Worm (Caenorhabditis elegans): ENCODE results near the gene C25E10.10.

DNA sequence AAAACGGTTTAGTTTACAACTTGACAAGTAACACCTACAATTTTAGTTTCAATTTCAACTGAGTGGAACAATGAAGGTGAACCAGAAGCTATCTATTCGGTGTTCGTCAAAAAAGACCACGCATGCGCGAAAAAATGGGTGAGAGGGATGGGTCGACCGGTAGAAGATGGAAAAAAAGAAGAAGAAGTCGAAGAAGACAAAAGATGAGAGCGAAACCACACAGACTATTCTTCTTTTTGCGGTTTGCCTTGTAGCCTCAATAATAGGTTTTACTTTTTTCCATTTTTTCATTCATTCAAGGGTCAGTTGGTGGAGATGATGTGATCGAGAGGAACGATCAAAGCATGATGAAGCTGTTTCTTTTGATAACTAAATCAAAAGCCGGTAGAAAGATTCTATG, 26.2 kb upstream of the C25E10.10 start:
- no peak for TF ChIP-seq F13C5.2 (tag; optimal IDR thresholded peaks at IDR 0.05)
- no peak for TF ChIP-seq pes-1 (GFP tag; IDR thresholded peaks at IDR 0.05)
- no peak for TF ChIP-seq tbx-11 (GFP tag; IDR thresholded peaks at IDR 0.05)
- TF ChIP-seq sea-1 (GFP tag; conservative IDR thresholded peaks at IDR 0.05): no peak
- TF ChIP-seq hmg-4 (GFP tag; optimal IDR thresholded peaks at IDR 0.05): no peak
- TF ChIP-seq aly-1 (tag; optimal IDR thresholded peaks at IDR 0.05): no peak
- TF ChIP-seq ceh-13 (GFP tag; optimal IDR thresholded peaks at IDR 0.05): no peak
- TF ChIP-seq ama-1 (optimal IDR thresholded peaks at IDR 0.05): no peak
- no peak for TF ChIP-seq flt-1 (GFP tag; IDR thresholded peaks at IDR 0.05)
- TF ChIP-seq ets-7 (tag; optimal IDR thresholded peaks at IDR 0.05): no peak
- no peak for TF ChIP-seq tra-4 (tag; optimal IDR thresholded peaks at IDR 0.05)
- no peak for TF ChIP-seq B0310.2 (tag; optimal IDR thresholded peaks at IDR 0.05)
- TF ChIP-seq hmbx-1 (tag; optimal IDR thresholded peaks at IDR 0.05): no peak
